Worm (Caenorhabditis elegans) whole organism, L4/young adult: Measurements from ENCODE around the gene F11A5.5.

Experiments used
- W03F9.2 ChIP-seq: fragments of 150-350 bp; optimal IDR thresholded peaks from 2 replicates; lab custom pipeline; 2014; ENCODE audit warnings: missing biosample characterization, missing genetic modification characterization
- him-1 ChIP-seq: sonication (generic microtip); optimal IDR thresholded peaks from 2 replicates; lab custom pipeline; 2016; ENCODE audit warnings: missing genotype, missing genetic modification reagents, missing genetic modification characterization, missing compliant biosample characterization

- TF ChIP-seq him-1 (tag; lab: Kevin White, UChicago) (no peak), W03F9.2 (tag; lab: Kevin White, UChicago) (no peak)
Measured at ce11 chrV:16232180-16232579, 34.1 kb downstream of the F11A5.5 start, which contains the start of gene gst-22.
